Worm (Caenorhabditis elegans) whole organism, mixed stage, embryonic: ENCODE data around the gene srh-245.

Experiments used
- elt-1 ChIP-seq: sonication (generic microtip); optimal IDR thresholded peaks from 2 replicates; lab custom pipeline; 2017; ENCODE audit warnings: missing genetic modification characterization, mild to moderate bottlenecking, missing compliant biosample characterization, antibody characterized with exemption, moderate library complexity, borderline replicate concordance; ENCODE audit not compliant: insufficient read depth
- mep-1 ChIP-seq: fragments of 150-350 bp; optimal IDR thresholded peaks from 2 replicates; lab custom pipeline; 2017; ENCODE audit warnings: missing biosample characterization, missing genetic modification reagents, missing genetic modification characterization, inconsistent platforms
- nhr-76 ChIP-seq: sonication (generic microtip); optimal IDR thresholded peaks from 2 replicates; lab custom pipeline; 2017; ENCODE audit warnings: missing biosample characterization, missing genetic modification characterization
- unc-39 ChIP-seq: fragments of 150-350 bp; optimal IDR thresholded peaks from 2 replicates; lab custom pipeline; 2014; ENCODE audit warnings: missing biosample characterization, missing genetic modification characterization

ce11 chrV:631832-632231 lies 23.9 kb downstream of the srh-245 start:
- TF ChIP-seq elt-1 (tag; lab: Kevin White, UChicago) (no peak), mep-1 (tag; lab: Kevin White, UChicago) (no peak), nhr-76 (tag; lab: Kevin White, UChicago) (no peak), unc-39 (no peak)
